Fruit fly (Drosophila melanogaster) whole organism, wandering third instar larva: ENCODE results near the gene CG14147.
A peak's percentile ranks its signal among the peaks of the same experiment; 100 is the strongest.

Experiments
- Abd-B ChIP-seq: fragments of >200 bp; optimal IDR thresholded peaks from 2 replicates; lab custom pipeline; 2017; ENCODE audit warnings: missing biosample characterization, missing genetic modification characterization
- CG32264 ChIP-seq: fragments of 200-800 bp; sonication (Bioruptor generic); optimal IDR thresholded peaks from 2 replicates; lab custom pipeline; 2016; ENCODE audit warnings: missing biosample characterization, missing genetic modification characterization
- CG9705 ChIP-seq: fragments of 200-800 bp; sonication (Bioruptor generic); optimal IDR thresholded peaks from 2 replicates; lab custom pipeline; 2018; ENCODE audit warnings: missing biosample characterization, mild to moderate bottlenecking, missing genetic modification characterization
- CrebA ChIP-seq: fragments of 200-800 bp; sonication (Bioruptor generic); optimal IDR thresholded peaks from 2 replicates; lab custom pipeline; 2016; ENCODE audit warnings: missing biosample characterization, mild to moderate bottlenecking, missing genetic modification characterization, borderline replicate concordance
- Dfd ChIP-seq: fragments of >200 bp; optimal IDR thresholded peaks from 2 replicates; lab custom pipeline; 2017; ENCODE audit warnings: missing biosample characterization, missing genetic modification characterization
- Dif ChIP-seq: fragments of 200-275, 200-300 bp; sonication (Bioruptor generic); optimal IDR thresholded peaks from 2 replicates; lab custom pipeline; 2018; ENCODE audit warnings: missing biosample characterization, missing genetic modification characterization; ENCODE audit not compliant: partially characterized antibody
- GATAd ChIP-seq: sonication (Bioruptor generic); optimal IDR thresholded peaks from 2 replicates; lab custom pipeline; 2016; ENCODE audit warnings: missing biosample characterization, missing genetic modification characterization
- HLH106 ChIP-seq: fragments of 200-800 bp; optimal IDR thresholded peaks from 3 replicates; lab custom pipeline; 2019; ENCODE audit warnings: missing biosample characterization, mild to moderate bottlenecking, missing genetic modification characterization, moderate library complexity
- Hnf4 ChIP-seq: fragments of 200-800 bp; sonication (Bioruptor generic); optimal IDR thresholded peaks from 2 replicates; lab custom pipeline; 2016; ENCODE audit warnings: missing biosample characterization, mild to moderate bottlenecking, missing genetic modification characterization
- Hr78 ChIP-seq: fragments of >200 bp; optimal IDR thresholded peaks from 2 replicates; lab custom pipeline; 2017; ENCODE audit warnings: missing biosample characterization, missing genetic modification characterization
- Hr83 ChIP-seq: fragments of 200-300 bp; sonication (Bioruptor generic); optimal IDR thresholded peaks from 2 replicates; lab custom pipeline; 2016; ENCODE audit warnings: missing biosample characterization, mild to moderate bottlenecking, missing genetic modification characterization, moderate library complexity; ENCODE audit not compliant: poor library complexity, severe bottlenecking
- Jra ChIP-seq: sonication (Bioruptor generic); optimal IDR thresholded peaks from 2 replicates; lab custom pipeline; 2016; ENCODE audit warnings: missing biosample characterization, missing genetic modification characterization
- Mio ChIP-seq: sonication (Bioruptor generic); optimal IDR thresholded peaks from 2 replicates; lab custom pipeline; 2016; ENCODE audit warnings: missing biosample characterization, missing genetic modification characterization
- Myc ChIP-seq: fragments of >200 bp; optimal IDR thresholded peaks from 2 replicates; lab custom pipeline; 2017
- N ChIP-seq: fragments of >200 bp; optimal IDR thresholded peaks from 2 replicates; lab custom pipeline; 2018; ENCODE audit warnings: missing biosample characterization, missing external identifiers, missing genetic modification characterization
- OdsH ChIP-seq: fragments of 200-800 bp; sonication (Bioruptor generic); optimal IDR thresholded peaks from 2 replicates; lab custom pipeline; 2016; ENCODE audit warnings: missing biosample characterization, mild to moderate bottlenecking, missing genetic modification characterization
- Rel ChIP-seq, 2 experiments: fragments of 200-800 bp; sonication (Bioruptor generic) in 1 of 2; optimal IDR thresholded peaks; 2 replicates in 1 of 2; 3 replicates in 1 of 2; lab custom pipeline; 2016 to 2019; ENCODE audit warnings: mild to moderate bottlenecking in 2 of 2, missing biosample characterization in 2 of 2, missing genetic modification characterization in 2 of 2, moderate library complexity in 1 of 2
- Sp1 ChIP-seq: fragments of 200-800 bp; sonication (Bioruptor generic); optimal IDR thresholded peaks from 3 replicates; lab custom pipeline; 2019; ENCODE audit warnings: missing biosample characterization, mild to moderate bottlenecking, missing genetic modification characterization, moderate library complexity
- Vsx2 ChIP-seq: fragments of 200-300, 225-300 bp; sonication (Bioruptor generic); optimal IDR thresholded peaks from 2 replicates; lab custom pipeline; 2018; ENCODE audit warnings: missing biosample characterization, missing genetic modification characterization; ENCODE audit not compliant: partially characterized antibody
- br ChIP-seq: fragments of 200-800 bp; sonication (Bioruptor generic); optimal IDR thresholded peaks from 2 replicates; lab custom pipeline; 2016; ENCODE audit warnings: missing biosample characterization, missing genetic modification characterization
- brk ChIP-seq: fragments of 200-800 bp; sonication (Bioruptor generic); optimal IDR thresholded peaks from 2 replicates; lab custom pipeline; 2016; ENCODE audit warnings: missing biosample characterization, mild to moderate bottlenecking, missing genetic modification characterization
- dl ChIP-seq, 2 experiments: fragments of 175-275, 200-275 bp in 1 of 2; fragments of 200-275 bp in 1 of 2; sonication (Bioruptor generic); optimal IDR thresholded peaks; lab custom pipeline; 2018; ENCODE audit warnings: mild to moderate bottlenecking in 2 of 2, missing biosample characterization in 2 of 2, missing genetic modification characterization in 2 of 2, moderate library complexity in 2 of 2; ENCODE audit not compliant: partially characterized antibody in 2 of 2, insufficient read depth in 1 of 2
- dmrt93B ChIP-seq: fragments of 200-800 bp; sonication (Bioruptor generic); optimal IDR thresholded peaks from 2 replicates; lab custom pipeline; 2018; ENCODE audit warnings: missing biosample characterization, mild to moderate bottlenecking, missing genetic modification characterization
- dsf ChIP-seq: sonication (Bioruptor generic); optimal IDR thresholded peaks from 2 replicates; lab custom pipeline; 2016; ENCODE audit warnings: missing biosample characterization, missing genetic modification characterization, borderline replicate concordance
- ey ChIP-seq: fragments of 200-800 bp; sonication (Bioruptor generic); optimal IDR thresholded peaks from 2 replicates; lab custom pipeline; 2016; ENCODE audit warnings: missing biosample characterization, missing genetic modification characterization
- foxo ChIP-seq, 2 experiments: fragments of 200-800 bp; sonication (Bioruptor generic); optimal IDR thresholded peaks; 2 replicates in 1 of 2; 3 replicates in 1 of 2; lab custom pipeline; 2016 to 2017; ENCODE audit warnings: missing biosample characterization in 2 of 2, missing genetic modification characterization in 2 of 2
- fru ChIP-seq: fragments of 200-800 bp; sonication (Bioruptor generic); optimal IDR thresholded peaks from 3 replicates; lab custom pipeline; 2016; ENCODE audit warnings: missing biosample characterization, mild to moderate bottlenecking, missing genetic modification characterization
- h ChIP-seq: fragments of 200-800 bp; sonication (Bioruptor generic); optimal IDR thresholded peaks from 3 replicates; lab custom pipeline; 2016; ENCODE audit warnings: missing biosample characterization, mild to moderate bottlenecking, missing genetic modification characterization
- jim ChIP-seq: fragments of 175-275, 200-325 bp; sonication (Bioruptor generic); optimal IDR thresholded peaks from 2 replicates; lab custom pipeline; 2016; ENCODE audit warnings: missing biosample characterization, mild to moderate bottlenecking, missing genetic modification characterization
- lola ChIP-seq: fragments of >200 bp; optimal IDR thresholded peaks from 2 replicates; lab custom pipeline; 2017; ENCODE audit warnings: missing biosample characterization, missing genetic modification characterization
- pan ChIP-seq: fragments of >200 bp; optimal IDR thresholded peaks from 2 replicates; lab custom pipeline; 2017
- psq ChIP-seq: fragments of 200-800 bp; sonication (Bioruptor generic); optimal IDR thresholded peaks from 3 replicates; lab custom pipeline; 2017; ENCODE audit warnings: missing biosample characterization, mild to moderate bottlenecking, missing genetic modification characterization, moderate library complexity
- rgr ChIP-seq: fragments of 200-800 bp; sonication (Bioruptor generic); optimal IDR thresholded peaks from 3 replicates; lab custom pipeline; 2016; ENCODE audit warnings: missing biosample characterization, mild to moderate bottlenecking, missing genetic modification characterization
- sage ChIP-seq: fragments of 200-800 bp; sonication (Bioruptor generic); optimal IDR thresholded peaks from 2 replicates; lab custom pipeline; 2016; ENCODE audit warnings: missing biosample characterization, mild to moderate bottlenecking, missing genetic modification characterization
- sv ChIP-seq: fragments of 200-800 bp; sonication (Bioruptor generic); optimal IDR thresholded peaks from 3 replicates; lab custom pipeline; 2016; ENCODE audit warnings: missing biosample characterization, missing genetic modification characterization
- tai ChIP-seq: sonication (Bioruptor generic); optimal IDR thresholded peaks from 2 replicates; lab custom pipeline; 2016; ENCODE audit warnings: missing biosample characterization, missing genetic modification characterization
- usp ChIP-seq: fragments of >200 bp; optimal IDR thresholded peaks from 2 replicates; lab custom pipeline; 2017; ENCODE audit warnings: missing biosample characterization, missing genetic modification characterization
- woc ChIP-seq: sonication (Bioruptor generic); optimal IDR thresholded peaks from 2 replicates; lab custom pipeline; 2016; ENCODE audit warnings: missing biosample characterization, mild to moderate bottlenecking, missing genetic modification characterization

CG14147 gene

DNA sequence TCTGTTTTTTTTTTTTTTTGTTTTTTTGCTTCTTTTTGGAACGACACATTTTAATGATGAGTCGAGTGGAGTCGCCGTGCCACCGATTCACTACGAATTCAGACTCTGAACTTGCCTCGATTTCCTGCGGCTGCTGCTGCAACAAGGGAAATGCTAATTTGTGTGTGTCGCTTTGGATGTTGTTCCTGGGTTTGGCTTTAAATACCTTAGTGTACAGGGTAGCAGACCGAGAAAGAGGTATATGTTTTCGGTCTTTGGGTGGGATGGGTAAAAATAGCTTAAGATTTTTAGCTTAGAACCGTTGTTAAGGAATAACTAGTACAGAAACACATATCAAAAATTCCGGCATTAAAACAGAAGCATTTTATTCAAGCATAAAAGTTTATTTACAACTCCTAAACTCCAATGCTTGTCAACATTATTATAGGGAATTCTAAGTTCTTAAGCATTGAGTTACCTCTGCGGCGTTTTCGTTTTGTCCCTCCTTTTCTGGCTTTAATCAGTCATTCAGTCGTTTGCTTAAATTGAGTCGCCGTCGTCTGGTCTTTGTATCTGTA lies 37.4 kb upstream of the CG14147 start (continued):
- TF ChIP-seq usp (GFP tag; lab: Kevin White, UChicago) (no peak), Abd-B (no peak), Sp1 (GFP tag; lab: Kevin White, UChicago) (peak; percentile 44), CG32264 (GFP tag; lab: Kevin White, UChicago) (no peak)

- no peak for TF ChIP-seq rgr
- TF ChIP-seq foxo (GFP tag; optimal IDR thresholded peaks at IDR 0.05; lab: Kevin White, UChicago): no peak
- no peak for TF ChIP-seq GATAd (GFP tag; lab: Kevin White, UChicago)
- no peak for TF ChIP-seq Sp1 (GFP tag; lab: Kevin White, UChicago)
- no peak for TF ChIP-seq CG9705 (GFP tag; lab: Kevin White, UChicago)
- no peak for TF ChIP-seq psq (GFP tag; lab: Kevin White, UChicago)
- TF ChIP-seq h: no peak
- TF ChIP-seq CG32264 (GFP tag; lab: Kevin White, UChicago): no peak
- TF ChIP-seq CrebA: no peak
- TF ChIP-seq dsf (GFP tag; lab: Kevin White, UChicago): no peak
- TF ChIP-seq Abd-B: no peak
- TF ChIP-seq sage: no peak
- no peak for TF ChIP-seq Hr83 (GFP tag; lab: Kevin White, UChicago)
- no peak for TF ChIP-seq lola (GFP tag; lab: Kevin White, UChicago)
- TF ChIP-seq Rel (GFP tag; optimal IDR thresholded peaks at IDR 0.05; lab: Kevin White, UChicago): no peak
- TF ChIP-seq Rel (tag; optimal IDR thresholded peaks at IDR 0.05; lab: Kevin White, UChicago): no peak
- no peak for TF ChIP-seq Myc (lab: Kevin White, UChicago)
- TF ChIP-seq woc (GFP tag; lab: Kevin White, UChicago): no peak
Observed at dm6 chr3L:10938108-10938507, 34.3 kb upstream of the CG14147 start.

dm6 chr3L:10940312-10940711 lies 32.1 kb upstream of the CG14147 start:
- TF ChIP-seq fru (peak; percentile 80), psq (GFP tag; lab: Kevin White, UChicago) (peak; percentile 73), pan (lab: Kevin White, UChicago) (no peak), GATAd (GFP tag; lab: Kevin White, UChicago) (no peak), Hr83 (GFP tag; lab: Kevin White, UChicago) (peak; percentile 2), Abd-B (no peak), brk (no peak), woc (GFP tag; lab: Kevin White, UChicago) (peak; percentile 76), rgr (peak; percentile 59), foxo (GFP tag; optimal IDR thresholded peaks at IDR 0.05; lab: Kevin White, UChicago) (peak in 1 of 2 experiments; percentile 75), lola (GFP tag; lab: Kevin White, UChicago) (no peak), Mio (no peak), usp (GFP tag; lab: Kevin White, UChicago) (no peak), dsf (GFP tag; lab: Kevin White, UChicago) (no peak), HLH106 (tag; lab: Kevin White, UChicago) (peak; percentile 78), Vsx2 (GFP tag; lab: Kevin White, UChicago) (no peak), dl (GFP tag; optimal IDR thresholded peaks at IDR 0.05; lab: Kevin White, UChicago; ENCODE audit: insufficient read depth in 1 of 2, partially characterized antibody in 2 of 2) (no peak), Sp1 (GFP tag; lab: Kevin White, UChicago) (peak; percentile 77), Hnf4 (peak; percentile 70), br (GFP tag; lab: Kevin White, UChicago) (peak; percentile 71), dmrt93B (GFP tag; lab: Kevin White, UChicago) (peak; percentile 50), sage (no peak), Dif (GFP tag; lab: Kevin White, UChicago) (no peak), Myc (lab: Kevin White, UChicago) (no peak), CG9705 (GFP tag; lab: Kevin White, UChicago) (peak; percentile 73), tai (GFP tag; lab: Kevin White, UChicago) (peak; percentile 33), Rel (GFP tag; optimal IDR thresholded peaks at IDR 0.05; lab: Kevin White, UChicago) (no peak), Rel (tag; optimal IDR thresholded peaks at IDR 0.05; lab: Kevin White, UChicago) (no peak), ey (GFP tag; lab: Kevin White, UChicago) (peak; percentile 71), CrebA (no peak), Hr78 (no peak), CG32264 (GFP tag; lab: Kevin White, UChicago) (no peak), sv (GFP tag; lab: Kevin White, UChicago) (no peak), Dfd (no peak), N (GFP tag; lab: Kevin White, UChicago) (no peak), jim (no peak), OdsH (GFP tag; lab: Kevin White, UChicago) (peak; percentile 68), h (peak; percentile 77), Jra (no peak)
